Worm (Caenorhabditis elegans) whole organism, midembryonic: ENCODE measurements around the gene F40G12.11.
"Not testable (repeated sequence)": the region's sequence is repeated elsewhere in the genome, so short reads cannot be mapped to it uniquely, and the experiment has no call there.

Source experiments
- T22C8.4 ChIP-seq: fragments of 200-800 bp; sonication (Bioruptor generic); IDR thresholded peaks from 2 replicates; pipeline ENCODE4 v1.3.6; 2022; ENCODE audit warnings: missing genetic modification characterization, missing compliant biosample characterization
- flt-1 ChIP-seq: fragments of 200-800 bp; sonication (Bioruptor generic); IDR thresholded peaks from 2 replicates; pipeline ENCODE4 v1.3.6; 2022; ENCODE audit warnings: missing genetic modification characterization, missing compliant biosample characterization
- klf-2 ChIP-seq: fragments of 200-800 bp; sonication (Bioruptor generic); conservative IDR thresholded peaks from 2 replicates; pipeline ENCODE4 v1.3.6; 2022; ENCODE audit warnings: missing genetic modification reagents, missing genetic modification characterization, missing compliant biosample characterization
- med-1 ChIP-seq: sonication (generic microtip); optimal IDR thresholded peaks from 2 replicates; lab custom pipeline; 2017; ENCODE audit warnings: missing genetic modification characterization, mild to moderate bottlenecking, missing compliant biosample characterization, antibody characterized with exemption, missing genetic modification reagents; ENCODE audit not compliant: insufficient read depth
- ref-1 ChIP-seq: fragments of 200-800 bp; sonication (Bioruptor generic); conservative IDR thresholded peaks from 2 replicates; pipeline ENCODE4 v1.3.6; 2022; ENCODE audit warnings: missing genetic modification reagents, missing genetic modification characterization, missing compliant biosample characterization
- tab-1 ChIP-seq: fragments of 200-800 bp; sonication (Bioruptor generic); IDR thresholded peaks from 2 replicates; pipeline ENCODE4 v1.3.6; 2022; ENCODE audit warnings: missing genetic modification characterization, missing compliant biosample characterization
- ztf-23 ChIP-seq: fragments of 200-800 bp; sonication (Bioruptor generic); IDR thresholded peaks from 2 replicates; pipeline ENCODE4 v1.3.6; 2022; ENCODE audit warnings: missing genetic modification reagents, missing genetic modification characterization, missing compliant biosample characterization
- ztf-29 ChIP-seq: fragments of 200-800 bp; sonication (Bioruptor generic); IDR thresholded peaks from 2 replicates; pipeline ENCODE4 v1.3.6; 2022; ENCODE audit warnings: missing genetic modification reagents, missing genetic modification characterization, missing compliant biosample characterization

DNA sequence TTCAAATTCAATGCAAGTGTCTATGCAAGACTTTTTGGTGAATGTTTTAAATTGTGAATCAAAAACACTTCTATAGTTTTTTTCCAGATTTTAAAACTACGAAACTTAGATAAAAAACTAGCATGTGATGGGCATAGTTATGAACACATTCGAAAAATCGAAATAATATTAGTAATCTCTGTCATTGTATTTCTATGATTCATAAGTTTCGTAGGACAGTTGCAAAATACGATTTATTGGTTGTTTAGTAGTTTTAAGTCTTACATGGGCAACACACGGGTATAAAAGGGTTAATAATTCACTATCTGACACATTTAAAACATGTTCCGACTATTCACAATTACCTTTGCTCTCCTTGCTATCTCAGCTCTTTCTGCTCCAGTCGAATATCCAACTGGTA lies 22.2 kb downstream of the F40G12.11 start, which contains the start of gene spig-5:
- TF ChIP-seq T22C8.4; flt-1 (GFP tag; lab: Robert Waterston, UW); klf-2 (GFP tag; lab: Robert Waterston, UW); ref-1 (GFP tag; lab: Robert Waterston, UW); med-1 (GFP tag; lab: Kevin White, UChicago); tab-1; ztf-29 (GFP tag; lab: Robert Waterston, UW); ztf-23 (GFP tag; lab: Robert Waterston, UW): not testable (repeated sequence)
